Worm (Caenorhabditis elegans): Measurements from ENCODE around the gene C27D6.1.

ce11 chrII:5195504-5195903 is 23.0 kb downstream of the C27D6.1 start, which contains the start of gene C34F11.5:
- no peak for TF ChIP-seq T22C8.4 (GFP tag; IDR thresholded peaks at IDR 0.05)
- no peak for TF ChIP-seq med-1 (GFP tag; optimal IDR thresholded peaks at IDR 0.05; ENCODE audit: insufficient read depth)
- no peak for TF ChIP-seq flt-1 (GFP tag; IDR thresholded peaks at IDR 0.05)
